Worm (Caenorhabditis elegans): ENCODE measurements around the gene C24B5.4.

DNA sequence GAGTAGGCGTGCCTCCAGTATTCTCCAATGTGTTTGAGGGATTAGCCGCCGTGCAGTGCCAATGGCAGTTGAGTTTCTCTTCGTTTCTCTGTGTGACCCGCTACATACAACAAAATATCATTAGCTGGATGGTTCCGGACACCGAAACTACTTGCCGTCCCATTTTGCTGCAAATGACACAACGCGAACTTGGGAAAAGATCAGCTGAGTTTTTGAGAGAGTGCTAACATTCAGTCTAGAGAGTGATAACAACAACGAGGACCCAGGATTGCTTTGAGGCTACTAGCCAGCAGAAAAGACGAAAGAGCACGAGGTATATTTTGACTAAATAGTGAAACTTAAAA is 22.2 kb upstream of the C24B5.4 start:
- TF ChIP-seq madf-3 (GFP tag; IDR thresholded peaks at IDR 0.05), result 0 out of 2 replicates have a peak, but pooled peaks have one; percentile 47
- no peak for TF ChIP-seq pbrm-1 (GFP tag; IDR thresholded peaks at IDR 0.05)
- no peak for TF ChIP-seq pha-4 (tag; optimal IDR thresholded peaks at IDR 0.05)
- no peak for TF ChIP-seq nfya-1 (tag; optimal IDR thresholded peaks at IDR 0.05; ENCODE audit: borderline replicate concordance, insufficient read depth)
- TF ChIP-seq ekl-4 (GFP tag; IDR thresholded peaks at IDR 0.05), result no peak
- no peak for TF ChIP-seq lin-35 (GFP tag; optimal IDR thresholded peaks at IDR 0.05)
- TF ChIP-seq snpc-1.1 (tag; optimal IDR thresholded peaks at IDR 0.05; ENCODE audit: insufficient read depth), result no peak
- no peak for TF ChIP-seq nfyb-1 (GFP tag; IDR thresholded peaks at IDR 0.05)
- no peak for TF ChIP-seq Y67H2A.10 (GFP tag; conservative IDR thresholded peaks at IDR 0.05)
- no peak for TF ChIP-seq dox-1 (GFP tag; IDR thresholded peaks at IDR 0.05)

All from whole organism, young adult.